Fruit fly (Drosophila melanogaster): ENCODE data around the gene CG1208.

The CG1208 gene

DNA sequence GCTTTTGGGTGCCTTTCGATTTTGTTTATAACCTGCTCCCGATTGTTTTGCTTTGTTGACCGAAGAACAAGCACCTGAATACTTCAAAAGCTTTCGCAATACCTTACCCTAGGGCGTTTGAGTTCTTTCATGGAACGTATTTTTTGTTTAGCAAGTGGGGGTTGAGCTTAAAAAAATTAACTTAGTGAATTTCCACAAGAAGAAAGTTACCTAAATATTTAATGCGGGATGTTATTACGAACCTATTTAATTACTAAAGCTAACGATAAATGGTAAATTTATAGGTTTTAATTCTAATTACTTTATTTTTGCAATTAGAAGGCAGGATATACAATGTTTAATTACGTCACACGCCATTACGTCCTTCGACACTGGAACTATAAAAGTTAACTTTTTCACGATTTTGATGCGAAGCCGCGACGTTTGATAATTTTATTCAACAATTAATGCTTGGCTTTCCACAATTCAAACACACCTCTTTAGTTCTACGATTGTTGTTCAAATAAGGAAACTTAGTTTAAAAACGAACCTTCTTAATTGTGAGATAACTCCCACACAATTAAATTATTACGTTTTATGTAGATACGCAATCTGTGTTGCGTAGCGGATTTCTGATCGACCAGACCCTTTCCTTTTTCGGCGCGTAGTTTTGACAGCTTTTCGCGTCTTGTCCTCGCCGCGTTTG, 29.9 kb downstream of the CG1208 start (continued):
- no peak for TF ChIP-seq Side (GFP tag; optimal IDR thresholded peaks at IDR 0.05)
- no peak for TF ChIP-seq unpg (GFP tag; optimal IDR thresholded peaks at IDR 0.05)
- TF ChIP-seq CG17829 (tag; optimal IDR thresholded peaks at IDR 0.05): no peak
- TF ChIP-seq Ssrp (tag; optimal IDR thresholded peaks at IDR 0.05): no peak
- TF ChIP-seq Trl (optimal IDR thresholded peaks at IDR 0.05): no peak
- no peak for TF ChIP-seq Trl (GFP tag; optimal IDR thresholded peaks at IDR 0.05)
- no peak for TF ChIP-seq C15 (GFP tag; IDR thresholded peaks at IDR 0.05)
- TF ChIP-seq twi (tag; optimal IDR thresholded peaks at IDR 0.05): no peak
- no peak for TF ChIP-seq MTF-1 (GFP tag; optimal IDR thresholded peaks at IDR 0.05; ENCODE audit: borderline replicate concordance)
- TF ChIP-seq exex (tag; optimal IDR thresholded peaks at IDR 0.05): peak; percentile 0
- TF ChIP-seq pum (GFP tag; optimal IDR thresholded peaks at IDR 0.05): peak; percentile 52
- peak; percentile 62; the same call in 1 of the 2 replicates for TF ChIP-seq wdn (GFP tag; IDR thresholded peaks at IDR 0.05)
- TF ChIP-seq CG12391 (tag; optimal IDR thresholded peaks at IDR 0.05): peak; percentile 15
- peak; percentile 51 for TF ChIP-seq CG9817 (tag; optimal IDR thresholded peaks at IDR 0.05)
- peak; percentile 28; the same call in 1 of the 3 replicates for TF ChIP-seq Dbx (GFP tag; IDR thresholded peaks at IDR 0.05)
- peak; percentile 74 for TF ChIP-seq NFAT (GFP tag; IDR thresholded peaks at IDR 0.05)
- TF ChIP-seq org-1 (GFP tag; optimal IDR thresholded peaks at IDR 0.05): peak; percentile 7
- no peak for TF ChIP-seq onecut (GFP tag; IDR thresholded peaks at IDR 0.05)
- peak; percentile 16 to 47 for TF ChIP-seq dpn (GFP tag; optimal IDR thresholded peaks at IDR 0.05)
- TF ChIP-seq CG13775 (GFP tag; optimal IDR thresholded peaks at IDR 0.05): peak; percentile 57
- TF ChIP-seq Dad (GFP tag; optimal IDR thresholded peaks at IDR 0.05): peak; percentile 7
- peak; percentile 25 for TF ChIP-seq CG6654 (GFP tag; optimal IDR thresholded peaks at IDR 0.05)
- peak; percentile 56 for TF ChIP-seq CG9727 (GFP tag; optimal IDR thresholded peaks at IDR 0.05)
- no peak for TF ChIP-seq CG1603 (tag; optimal IDR thresholded peaks at IDR 0.05)
- TF ChIP-seq CG32532 (GFP tag; IDR thresholded peaks at IDR 0.05): peak; percentile 71
- no peak for TF ChIP-seq amos (GFP tag; IDR thresholded peaks at IDR 0.05; ENCODE audit: partially characterized antibody)
- no peak for TF ChIP-seq crol (GFP tag; IDR thresholded peaks at IDR 0.05)

DNA sequence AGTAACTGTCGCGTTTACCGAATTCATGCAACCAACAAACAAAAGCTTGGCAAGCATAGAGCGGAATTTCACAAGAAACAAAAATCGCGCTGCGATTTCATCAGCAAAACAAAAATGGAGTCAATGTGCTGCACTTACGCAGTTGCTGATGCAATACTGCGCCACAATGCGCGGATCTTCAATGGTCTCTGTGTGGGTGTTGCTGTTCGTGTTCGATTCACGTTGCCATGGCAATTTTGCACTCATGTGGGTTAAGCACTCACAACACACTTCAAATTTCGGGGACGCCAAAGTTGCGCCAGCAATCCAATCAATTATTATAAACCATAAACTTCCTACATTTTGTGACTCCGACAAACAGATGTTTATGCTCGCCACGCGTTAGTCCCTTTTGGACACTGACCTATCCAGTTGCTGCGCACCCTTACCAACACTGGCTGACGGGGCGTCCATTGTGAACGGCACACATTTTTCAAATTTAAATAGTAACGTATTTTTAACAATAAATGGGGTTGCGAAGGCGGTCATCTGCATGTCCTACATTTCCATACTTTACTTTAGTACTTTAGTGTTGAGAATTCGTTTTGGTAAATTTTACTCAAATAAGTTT, 30.7 kb downstream of the CG1208 start, which contains the start of gene CG2017:
Gene CG2017 (minus strand): TSS at position 374 of the 610 bp plus-strand sequence.
- TF ChIP-seq CG11723 (GFP tag; optimal IDR thresholded peaks at IDR 0.05): no peak
- peak; percentile 75 for TF ChIP-seq dm (GFP tag; optimal IDR thresholded peaks at IDR 0.05)
- TF ChIP-seq CG6254 (GFP tag; optimal IDR thresholded peaks at IDR 0.05): no peak
- no peak for TF ChIP-seq Nf-YB (GFP tag; optimal IDR thresholded peaks at IDR 0.05)
- TF ChIP-seq inv (GFP tag; IDR thresholded peaks at IDR 0.05; ENCODE audit: partially characterized antibody): no peak
- TF ChIP-seq CG2889 (GFP tag; IDR thresholded peaks at IDR 0.05): no peak
- peak; percentile 52; the same call in 1 of the 2 replicates for TF ChIP-seq CG32532 (GFP tag; IDR thresholded peaks at IDR 0.05)
- TF ChIP-seq CG12071 (GFP tag; optimal IDR thresholded peaks at IDR 0.05): no peak
- peak; percentile 30 for TF ChIP-seq CG3995 (GFP tag; optimal IDR thresholded peaks at IDR 0.05)
- TF ChIP-seq PHDP (tag; optimal IDR thresholded peaks at IDR 0.05): peak; percentile 30
- peak; percentile 33 for TF ChIP-seq pum (GFP tag; optimal IDR thresholded peaks at IDR 0.05)
- peak; percentile 63 for TF ChIP-seq pho (GFP tag; optimal IDR thresholded peaks at IDR 0.05)
- no peak for TF ChIP-seq CG9727 (GFP tag; optimal IDR thresholded peaks at IDR 0.05)
- no peak for TF ChIP-seq salm (tag; optimal IDR thresholded peaks at IDR 0.05)
- TF ChIP-seq p53 (GFP tag; optimal IDR thresholded peaks at IDR 0.05): peak; percentile 67
- peak; percentile 51 for TF ChIP-seq Sry-β (GFP tag; optimal IDR thresholded peaks at IDR 0.05)
- TF ChIP-seq Dip3 (GFP tag; optimal IDR thresholded peaks at IDR 0.05): peak; percentile 52
- no peak for TF ChIP-seq danr (GFP tag; IDR thresholded peaks at IDR 0.05)
- peak; percentile 75 for TF ChIP-seq HmgZ (tag; optimal IDR thresholded peaks at IDR 0.05)
- TF ChIP-seq en (GFP tag; optimal IDR thresholded peaks at IDR 0.05): no peak
- no peak for TF ChIP-seq prd (optimal IDR thresholded peaks at IDR 0.05)
- no peak for TF ChIP-seq prd (GFP tag; IDR thresholded peaks at IDR 0.05)
- TF ChIP-seq CG10654 (GFP tag; optimal IDR thresholded peaks at IDR 0.05): no peak
- no peak for TF ChIP-seq CG43689 (GFP tag; IDR thresholded peaks at IDR 0.05)
- no peak for TF ChIP-seq Mrtf (GFP tag; IDR thresholded peaks at IDR 0.05)
- TF ChIP-seq CG11085 (GFP tag; IDR thresholded peaks at IDR 0.05): no peak; the same call in 1 of the 2 replicates
